Worm (Caenorhabditis elegans) whole organism, L4 larva: ENCODE measurements around the gene gst-1.
A peak's percentile ranks its signal among the peaks of the same experiment; 100 is the strongest.

ENCODE experiments used
- D1046.2 ChIP-seq: fragments of 200-800 bp; sonication (Bioruptor generic); IDR thresholded peaks from 2 replicates; pipeline ENCODE4 v1.3.6; 2022; ENCODE audit warnings: missing genetic modification characterization, missing compliant biosample characterization
- F26F4.8 ChIP-seq: fragments of 200-800 bp; sonication (Bioruptor generic); conservative IDR thresholded peaks from 2 replicates; pipeline ENCODE4 v1.3.6; 2022; ENCODE audit warnings: missing genetic modification characterization, missing compliant biosample characterization
- R02D3.7 ChIP-seq: fragments of 150-350 bp; sonication (generic microtip); optimal IDR thresholded peaks from 3 replicates; lab custom pipeline; 2014; ENCODE audit warnings: missing biosample characterization, missing genetic modification characterization
- T20F7.1 ChIP-seq: fragments of 200-800 bp; sonication (Bioruptor generic); optimal IDR thresholded peaks from 2 replicates; lab custom pipeline; 2018; ENCODE audit warnings: mild to moderate bottlenecking, missing genetic modification characterization, missing compliant biosample characterization
- Y48G9A.11 ChIP-seq: fragments of 200-800 bp; sonication (Bioruptor generic); IDR thresholded peaks from 2 replicates; pipeline ENCODE4 v1.3.6; 2022; ENCODE audit warnings: missing genetic modification reagents, missing genetic modification characterization, missing compliant biosample characterization
- ama-1 ChIP-seq: fragments of 150-350 bp; optimal IDR thresholded peaks from 2 replicates; lab custom pipeline; 2014; ENCODE audit warnings: inconsistent platforms, mixed read lengths
- arid-1 ChIP-seq: fragments of 200-800 bp; sonication (Bioruptor generic); conservative IDR thresholded peaks from 2 replicates; pipeline ENCODE4 v1.3.6; 2022; ENCODE audit warnings: missing genetic modification reagents, missing genetic modification characterization, missing compliant biosample characterization
- attf-4 ChIP-seq: sonication (generic microtip); optimal IDR thresholded peaks from 3 replicates; lab custom pipeline; 2017; ENCODE audit warnings: missing biosample characterization, missing genetic modification characterization
- ceh-20 ChIP-seq: fragments of 200-800 bp; sonication (Bioruptor generic); IDR thresholded peaks from 2 replicates; pipeline ENCODE4 v1.3.6; 2022; ENCODE audit warnings: missing genetic modification reagents, missing genetic modification characterization, missing compliant biosample characterization
- ceh-82 ChIP-seq: sonication (generic microtip); optimal IDR thresholded peaks from 2 replicates; lab custom pipeline; 2017; ENCODE audit warnings: missing biosample characterization, missing genetic modification characterization
- cey-2 ChIP-seq: sonication (generic microtip); optimal IDR thresholded peaks from 3 replicates; lab custom pipeline; 2017; ENCODE audit warnings: missing genetic modification characterization, mild to moderate bottlenecking, missing compliant biosample characterization, antibody characterized with exemption, borderline replicate concordance; ENCODE audit not compliant: insufficient read depth
- ctbp-1 ChIP-seq: fragments of 200-800 bp; sonication (Bioruptor generic); IDR thresholded peaks from 2 replicates; pipeline ENCODE4 v1.3.6; 2022; ENCODE audit warnings: missing genetic modification reagents, missing genetic modification characterization, missing compliant biosample characterization
- daf-16 ChIP-seq, 3 experiments: sonication (generic microtip); optimal IDR thresholded peaks; 2 replicates each; lab custom pipeline; 2016 to 2017; ENCODE audit warnings: missing genetic modification characterization in 3 of 3, missing genetic modification reagents in 3 of 3, mild to moderate bottlenecking in 2 of 3, missing compliant biosample characterization in 2 of 3, missing biosample characterization in 1 of 3, moderate library complexity in 1 of 3
- dmd-6 ChIP-seq: fragments of 200-800 bp; sonication (Bioruptor generic); IDR thresholded peaks from 2 replicates; pipeline ENCODE4 v1.3.6; 2022; ENCODE audit warnings: missing genetic modification reagents, missing genetic modification characterization, missing compliant biosample characterization
- dmd-8 ChIP-seq: fragments of 200-800 bp; sonication (Bioruptor generic); IDR thresholded peaks from 2 replicates; pipeline ENCODE4 v1.3.6; 2022; ENCODE audit warnings: missing genetic modification characterization, missing compliant biosample characterization
- duxl-1 ChIP-seq: sonication (generic microtip); optimal IDR thresholded peaks from 2 replicates; lab custom pipeline; 2016; ENCODE audit warnings: mild to moderate bottlenecking, missing genetic modification characterization, moderate library complexity, missing compliant biosample characterization; ENCODE audit not compliant: poor library complexity
- gei-8 ChIP-seq: fragments of 200-800 bp; sonication (Bioruptor generic); optimal IDR thresholded peaks from 2 replicates; lab custom pipeline; 2018; ENCODE audit warnings: mild to moderate bottlenecking, missing genetic modification characterization, missing compliant biosample characterization
- hif-1 ChIP-seq, 2 experiments: sonication (generic microtip); optimal IDR thresholded peaks; 2 replicates each; lab custom pipeline; 2016 to 2017; ENCODE audit warnings: missing compliant biosample characterization in 2 of 2, missing genetic modification characterization in 2 of 2, missing genetic modification reagents in 2 of 2, missing genotype in 2 of 2, mild to moderate bottlenecking in 1 of 2
- hlh-11 ChIP-seq: fragments of 200-800 bp; sonication (Bioruptor generic); optimal IDR thresholded peaks from 2 replicates; lab custom pipeline; 2018; ENCODE audit warnings: mild to moderate bottlenecking, missing genetic modification characterization, missing compliant biosample characterization
- lim-7 ChIP-seq: fragments of 200-800 bp; sonication (Bioruptor generic); IDR thresholded peaks from 2 replicates; pipeline ENCODE4 v1.3.6; 2022; ENCODE audit warnings: missing genetic modification characterization, missing compliant biosample characterization
- lin-13 ChIP-seq: fragments of 150-350 bp; optimal IDR thresholded peaks from 2 replicates; lab custom pipeline; 2014; ENCODE audit warnings: missing biosample characterization, missing genetic modification reagents, missing genetic modification characterization
- lir-3 ChIP-seq: sonication (generic microtip); optimal IDR thresholded peaks from 2 replicates; lab custom pipeline; 2016; ENCODE audit warnings: mild to moderate bottlenecking, missing genetic modification characterization, missing compliant biosample characterization
- lsy-2 ChIP-seq, 2 experiments: fragments of 150-350 bp in 1 of 2; sonication (generic microtip) in 1 of 2; optimal IDR thresholded peaks; 2 replicates each; lab custom pipeline; 2014 to 2017; ENCODE audit warnings: missing biosample characterization in 2 of 2, missing genetic modification characterization in 2 of 2
- mdt-29 ChIP-seq: fragments of 200-800 bp; sonication (Bioruptor generic); IDR thresholded peaks from 2 replicates; pipeline ENCODE4 v1.3.6; 2022; ENCODE audit warnings: missing genetic modification reagents, missing genetic modification characterization, missing compliant biosample characterization
- mep-1 ChIP-seq: fragments of 150-350 bp; sonication (generic microtip); optimal IDR thresholded peaks from 3 replicates; lab custom pipeline; 2014; ENCODE audit warnings: missing biosample characterization, missing genetic modification characterization
- mes-2 ChIP-seq: sonication (generic microtip); optimal IDR thresholded peaks from 2 replicates; lab custom pipeline; 2016; ENCODE audit warnings: missing genotype, mild to moderate bottlenecking, missing genetic modification characterization, missing compliant biosample characterization; ENCODE audit not compliant: poor library complexity, severe bottlenecking
- mxl-2 ChIP-seq: fragments of 200-800 bp; sonication (Bioruptor generic); conservative IDR thresholded peaks from 2 replicates; pipeline ENCODE4 v1.3.6; 2022; ENCODE audit warnings: missing genetic modification reagents, missing genetic modification characterization, missing compliant biosample characterization
- mxl-3 ChIP-seq: fragments of 200-800 bp; sonication (Bioruptor generic); optimal IDR thresholded peaks from 2 replicates; lab custom pipeline; 2018; ENCODE audit warnings: mild to moderate bottlenecking, missing genetic modification characterization, missing compliant biosample characterization
- nhr-111 ChIP-seq: fragments of 200-800 bp; sonication (Bioruptor generic); optimal IDR thresholded peaks from 2 replicates; lab custom pipeline; 2018; ENCODE audit warnings: mild to moderate bottlenecking, missing genetic modification characterization, missing compliant biosample characterization
- nhr-25 ChIP-seq: sonication (generic microtip); optimal IDR thresholded peaks from 2 replicates; lab custom pipeline; 2017; ENCODE audit warnings: missing genetic modification characterization, mild to moderate bottlenecking, missing compliant biosample characterization, antibody characterized with exemption, moderate library complexity, borderline replicate concordance; ENCODE audit not compliant: insufficient read depth
- nhr-28 ChIP-seq: fragments of 150-350 bp; optimal IDR thresholded peaks from 2 replicates; lab custom pipeline; 2014; ENCODE audit warnings: missing biosample characterization, missing genetic modification characterization
- nhr-41 ChIP-seq: fragments of 200-800 bp; sonication (Bioruptor generic); IDR thresholded peaks from 2 replicates; pipeline ENCODE4 v1.3.6; 2022; ENCODE audit warnings: missing genetic modification reagents, missing genetic modification characterization, missing compliant biosample characterization
- nhr-42 ChIP-seq: fragments of 200-800 bp; sonication (Bioruptor generic); IDR thresholded peaks from 2 replicates; pipeline ENCODE4 v1.3.6; 2022; ENCODE audit warnings: missing genetic modification characterization, missing compliant biosample characterization
- pha-4 ChIP-seq, 2 experiments: fragments of 150-350 bp in 1 of 2; fragments of 200-800 bp in 1 of 2; sonication (Bioruptor generic) in 1 of 2; IDR thresholded peaks in 1 of 2; optimal IDR thresholded peaks in 1 of 2; 2 replicates each; pipeline versions ENCODE4 v1.3.6 to Lab custom; 2014 to 2022; ENCODE audit warnings: missing genetic modification characterization in 2 of 2, missing genetic modification reagents in 2 of 2, missing biosample characterization in 1 of 2, missing compliant biosample characterization in 1 of 2
- php-3 ChIP-seq: fragments of 200-800 bp; sonication (Bioruptor generic); IDR thresholded peaks from 2 replicates; pipeline ENCODE4 v1.3.6; 2022; ENCODE audit warnings: missing genetic modification reagents, missing genetic modification characterization, missing compliant biosample characterization
- pqm-1 ChIP-seq: sonication (generic microtip); optimal IDR thresholded peaks from 2 replicates; lab custom pipeline; 2017; ENCODE audit warnings: missing biosample characterization, missing genetic modification characterization
- set-16 ChIP-seq: fragments of 200-800 bp; sonication (Bioruptor generic); IDR thresholded peaks from 2 replicates; pipeline ENCODE4 v1.3.6; 2022; ENCODE audit warnings: missing genetic modification reagents, missing genetic modification characterization, missing compliant biosample characterization
- skn-1 ChIP-seq: fragments of 150-350 bp; optimal IDR thresholded peaks from 2 replicates; lab custom pipeline; 2014; ENCODE audit warnings: missing biosample characterization, missing genetic modification characterization
- spr-3 ChIP-seq: fragments of 200-800 bp; sonication (Bioruptor generic); optimal IDR thresholded peaks from 2 replicates; lab custom pipeline; 2018; ENCODE audit warnings: mild to moderate bottlenecking, missing genetic modification characterization, missing compliant biosample characterization
- unc-130 ChIP-seq: sonication (generic microtip); optimal IDR thresholded peaks from 2 replicates; lab custom pipeline; 2016; ENCODE audit warnings: missing genetic modification reagents, missing genetic modification characterization, missing compliant biosample characterization
- unc-39 ChIP-seq: sonication (generic microtip); optimal IDR thresholded peaks from 2 replicates; lab custom pipeline; 2017; ENCODE audit warnings: missing biosample characterization, missing genetic modification characterization
- zfp-3 ChIP-seq: fragments of 200-800 bp; sonication (Bioruptor generic); conservative IDR thresholded peaks from 2 replicates; pipeline ENCODE4 v1.3.6; 2022; ENCODE audit warnings: missing genetic modification reagents, missing genetic modification characterization, missing compliant biosample characterization
- zip-11 ChIP-seq: fragments of 200-800 bp; sonication (Bioruptor generic); IDR thresholded peaks from 2 replicates; pipeline ENCODE4 v1.3.6; 2022; ENCODE audit warnings: missing genetic modification characterization, missing compliant biosample characterization

Gene gst-1

ce11 chrIII:9053740-9054252 is 5.3 kb upstream of the gst-1 start, which contains the start of gene R107.5 (continued):
- TF ChIP-seq nhr-25 (tag; lab: Kevin White, UChicago) = peak; percentile 88
- TF ChIP-seq mxl-3 (GFP tag; lab: Kevin White, UChicago) = peak; percentile 97
- peak; percentile 91 for TF ChIP-seq arid-1 (GFP tag; lab: Robert Waterston, UW)
- TF ChIP-seq pha-4 (GFP tag; IDR thresholded peaks at IDR 0.05; lab: Robert Waterston, UW) = peak; percentile 97
- peak; percentile 26 for TF ChIP-seq pha-4 (tag; optimal IDR thresholded peaks at IDR 0.05; lab: Kevin White, UChicago)
- peak; percentile 87 for TF ChIP-seq D1046.2 (GFP tag; lab: Robert Waterston, UW)
- TF ChIP-seq lin-13 (GFP tag; lab: Kevin White, UChicago) = peak; percentile 83
- peak; percentile 57 for TF ChIP-seq duxl-1
- TF ChIP-seq zip-11 = 0 out of 2 replicates have a peak, but pooled peaks have one; percentile 13
- peak; percentile 72 for TF ChIP-seq mes-2 (tag; lab: Kevin White, UChicago)
- peak; percentile 96 for TF ChIP-seq gei-8
- TF ChIP-seq dmd-8 = 0 out of 2 replicates have a peak, but pooled peaks have one; percentile 24
- TF ChIP-seq cey-2 (tag; lab: Kevin White, UChicago) = peak; percentile 66
- TF ChIP-seq unc-39 (tag; lab: Kevin White, UChicago) = peak; percentile 96
- peak; percentile 88 to 92 for TF ChIP-seq lsy-2 (tag; optimal IDR thresholded peaks at IDR 0.05; lab: Kevin White, UChicago)
- TF ChIP-seq dmd-6 (GFP tag; lab: Robert Waterston, UW) = peak; percentile 96

DNA sequence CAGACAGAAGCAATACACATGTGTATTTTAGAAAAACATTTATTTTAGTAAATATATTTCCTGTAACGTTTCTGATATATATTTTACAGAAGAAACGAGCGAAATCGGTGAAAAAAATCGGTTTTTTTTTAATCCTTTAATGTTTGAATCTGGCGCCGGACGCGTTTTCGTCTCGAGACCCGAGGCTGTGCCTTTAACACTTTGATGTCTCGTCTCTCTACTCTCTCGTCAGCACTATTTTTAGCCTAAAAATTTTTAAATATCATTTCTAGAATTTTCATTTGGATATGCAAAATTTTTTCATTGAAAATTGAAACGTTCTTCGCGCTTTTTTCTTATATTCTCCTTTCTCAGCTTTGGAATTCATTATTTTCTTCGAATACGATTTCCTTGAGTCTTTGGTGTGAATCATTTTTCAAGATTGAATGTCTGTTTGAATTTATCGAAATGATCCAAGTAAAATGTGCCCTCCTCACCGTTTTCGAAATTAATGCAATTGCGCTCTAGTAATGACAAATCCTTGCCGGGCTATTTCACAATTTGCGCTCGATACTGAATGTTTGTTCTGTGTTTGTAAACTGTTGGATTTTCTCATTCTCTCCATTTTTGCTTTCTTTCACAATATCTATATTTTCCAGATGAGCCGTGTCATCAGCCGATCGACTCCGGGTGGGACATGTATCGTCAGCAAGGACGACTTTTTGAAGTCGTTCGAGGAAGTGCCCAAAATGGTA is 4.5 kb upstream of the gst-1 start, which contains the start of gene cls-2:
Gene cls-2, plus strand, starts transcription at position 635 of the 734 bp plus-strand sequence.
- peak; percentile 23; the same call in 1 of the 2 replicates for TF ChIP-seq lim-7 (GFP tag; lab: Robert Waterston, UW)
- TF ChIP-seq skn-1 = no peak
- TF ChIP-seq dmd-6 (GFP tag; lab: Robert Waterston, UW) = 0 out of 2 replicates have a peak, but pooled peaks have one; percentile 7
- 0 out of 2 replicates have a peak, but pooled peaks have one; percentile 14 for TF ChIP-seq ctbp-1 (GFP tag; lab: Robert Waterston, UW)
- no peak for TF ChIP-seq F26F4.8 (GFP tag; lab: Robert Waterston, UW)

- TF ChIP-seq spr-3 (GFP tag; lab: Kevin White, UChicago) (no peak), unc-130 (no peak), T20F7.1 (GFP tag; lab: Kevin White, UChicago) (peak; percentile 71), dmd-6 (GFP tag; lab: Robert Waterston, UW) (peak; percentile 34; the same call in 1 of the 2 replicates), attf-4 (tag; lab: Kevin White, UChicago) (no peak), hlh-11 (tag; lab: Kevin White, UChicago) (peak; percentile 50), mep-1 (tag; lab: Kevin White, UChicago) (peak; percentile 53), ceh-20 (GFP tag; lab: Robert Waterston, UW) (no peak), ama-1 (lab: Kevin White, UChicago) (no peak), nhr-111 (no peak), daf-16 (GFP tag; optimal IDR thresholded peaks at IDR 0.05; lab: Kevin White, UChicago) (peak in 1 of 2 experiments; percentile 30), daf-16 (tag; optimal IDR thresholded peaks at IDR 0.05; lab: Kevin White, UChicago) (peak; percentile 36), nhr-41 (GFP tag; lab: Robert Waterston, UW) (0 out of 2 replicates have a peak, but pooled peaks have one; percentile 5), mdt-29 (GFP tag; lab: Robert Waterston, UW) (peak; percentile 28; the same call in 1 of the 2 replicates), hif-1 (tag; optimal IDR thresholded peaks at IDR 0.05; lab: Kevin White, UChicago) (no peak), R02D3.7 (tag; lab: Kevin White, UChicago) (no peak), pqm-1 (tag; lab: Kevin White, UChicago) (no peak), php-3 (GFP tag; lab: Robert Waterston, UW) (no peak), set-16 (no peak), mxl-2 (GFP tag; lab: Robert Waterston, UW) (no peak), pha-4 (GFP tag; IDR thresholded peaks at IDR 0.05; lab: Robert Waterston, UW) (peak; percentile 70; the same call in 1 of the 2 replicates), pha-4 (tag; optimal IDR thresholded peaks at IDR 0.05; lab: Kevin White, UChicago) (no peak), lir-3 (tag; lab: Kevin White, UChicago) (no peak), nhr-28 (tag; lab: Kevin White, UChicago) (no peak), Y48G9A.11 (GFP tag; lab: Robert Waterston, UW) (no peak), nhr-42 (0 out of 2 replicates have a peak, but pooled peaks have one; percentile 16), ceh-82 (no peak), zfp-3 (peak; percentile 91)
Measured at ce11 chrIII:9060267-9060666, 1.1 kb downstream of the gst-1 start.
